Fruit fly (Drosophila melanogaster) S2 (cell line): ENCODE measurements around the gene Muc11A.
"Not testable (repeated sequence)": the region's sequence is repeated elsewhere in the genome, so short reads cannot be mapped to it uniquely, and the experiment has no call there.

Source experiments
- CG8478 ChIP-seq: fragments of >200 bp; optimal IDR thresholded peaks from 2 replicates; lab custom pipeline; 2018
- CTCF ChIP-seq, 2 experiments: fragments of >200 bp; optimal IDR thresholded peaks; 2 replicates each; lab custom pipeline; 2018

Muc11A gene

dm6 chrX:12035207-12035606, 24.4 kb upstream of the Muc11A start:
- TF ChIP-seq CTCF (optimal IDR thresholded peaks at IDR 0.05; lab: Kevin White, UChicago) (peak in 1 of 2 experiments; percentile 33), CG8478 (lab: Kevin White, UChicago) (no peak)

DNA sequence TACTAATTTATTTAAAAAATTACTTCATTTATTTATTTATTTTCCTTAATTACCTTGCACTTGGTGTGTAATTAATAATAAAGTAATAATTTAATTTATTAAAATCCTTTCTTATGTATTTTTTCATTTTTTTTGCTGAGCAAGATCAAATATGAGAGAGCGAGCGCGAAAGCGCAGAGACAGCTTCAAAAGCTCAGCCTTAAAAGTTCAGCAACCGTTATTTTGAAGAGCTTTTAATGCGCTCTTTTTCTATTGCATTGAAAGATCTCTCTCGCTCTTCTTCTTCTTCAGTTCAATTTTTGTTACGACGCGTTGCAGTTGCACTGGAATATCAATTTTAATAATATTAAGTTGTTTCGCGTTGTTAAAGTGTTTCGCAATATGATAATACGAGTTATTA, 16.2 kb upstream of the Muc11A start, which contains the start of gene Ten-a:
Gene Ten-a, plus strand, starts transcription at position 301 of the 400 bp plus-strand sequence.
- TF ChIP-seq CG8478 (lab: Kevin White, UChicago): no peak
- TF ChIP-seq CTCF (optimal IDR thresholded peaks at IDR 0.05; lab: Kevin White, UChicago): no peak

DNA sequence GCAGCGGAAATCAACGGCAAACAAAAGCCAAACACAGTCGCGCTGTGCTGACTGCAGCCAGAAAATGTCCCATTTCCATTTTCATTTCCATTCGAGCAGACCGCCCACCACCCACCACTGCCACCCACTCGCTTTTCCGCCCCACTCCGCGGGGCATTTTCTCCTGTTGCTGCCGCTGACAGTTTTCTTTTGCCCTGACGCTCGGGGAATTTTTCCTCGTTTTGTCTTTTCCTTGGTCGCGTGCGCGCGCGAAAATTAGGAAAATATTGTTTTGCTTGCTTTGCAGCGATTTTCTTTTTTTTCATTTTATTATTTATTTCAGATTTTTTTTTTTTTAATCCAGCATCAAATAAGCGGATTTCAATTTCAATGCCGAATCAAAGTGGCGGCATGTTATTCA, 9.3 kb upstream of the Muc11A start:
- TF ChIP-seq CTCF (optimal IDR thresholded peaks at IDR 0.05; lab: Kevin White, UChicago): no peak
- no peak for TF ChIP-seq CG8478 (lab: Kevin White, UChicago)

- TF ChIP-seq CTCF (optimal IDR thresholded peaks at IDR 0.05; lab: Kevin White, UChicago) (no peak), CG8478 (lab: Kevin White, UChicago) (no peak)
These were observed 3.1 kb upstream of the Muc11A start, which contains the start of gene Uch-L5R for dm6 chrX:12056535-12056934. TSS of gene Uch-L5R (minus strand) at chrX:12056635.

dm6 chrX:12070137-12070536, 10.5 kb downstream of the Muc11A start, which contains the start of gene CG34323:
TSS of gene CG34323 (plus strand) at chrX:12070437.
- no peak for TF ChIP-seq CTCF (optimal IDR thresholded peaks at IDR 0.05; lab: Kevin White, UChicago)
- no peak for TF ChIP-seq CG8478 (lab: Kevin White, UChicago)

dm6 chrX:12072718-12073117, 13.1 kb downstream of the Muc11A start, which contains the start of gene moon:
TSS of gene moon (minus strand) at chrX:12072818.
- TF ChIP-seq CTCF (optimal IDR thresholded peaks at IDR 0.05; lab: Kevin White, UChicago) (no peak), CG8478 (lab: Kevin White, UChicago) (no peak)

dm6 chrX:12073637-12074036, 14.0 kb downstream of the Muc11A start:
- TF ChIP-seq CTCF (optimal IDR thresholded peaks at IDR 0.05; lab: Kevin White, UChicago) (no peak), CG8478 (lab: Kevin White, UChicago) (no peak)

- TF ChIP-seq CTCF (optimal IDR thresholded peaks at IDR 0.05; lab: Kevin White, UChicago) (no peak), CG8478 (lab: Kevin White, UChicago) (no peak)
These were observed 16.0 kb downstream of the Muc11A start for dm6 chrX:12075569-12075968.

DNA sequence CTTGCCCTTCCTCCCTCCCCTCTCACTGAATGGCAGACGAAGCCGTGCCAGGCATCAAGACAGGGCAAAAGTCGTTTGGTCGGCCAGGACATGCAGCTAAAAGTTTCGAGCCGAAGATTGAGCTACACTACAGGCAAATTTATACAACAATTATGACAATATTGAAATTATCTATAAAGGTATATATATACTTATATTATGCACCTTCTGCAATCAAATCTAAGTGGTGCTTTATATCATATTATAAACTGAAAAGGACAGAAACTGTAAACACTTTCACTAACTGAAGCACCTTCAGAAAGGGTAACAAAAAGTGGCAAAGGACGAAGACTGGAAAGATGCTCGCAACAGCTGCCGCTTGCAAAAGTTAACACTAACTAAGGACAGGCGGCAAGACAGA, 16.6 kb downstream of the Muc11A start:
- TF ChIP-seq CTCF (optimal IDR thresholded peaks at IDR 0.05; lab: Kevin White, UChicago): no peak
- no peak for TF ChIP-seq CG8478 (lab: Kevin White, UChicago)

- TF ChIP-seq CTCF (optimal IDR thresholded peaks at IDR 0.05; lab: Kevin White, UChicago) (no peak), CG8478 (lab: Kevin White, UChicago) (no peak)
These were observed 22.6 kb downstream of the Muc11A start for dm6 chrX:12082244-12082643.

DNA sequence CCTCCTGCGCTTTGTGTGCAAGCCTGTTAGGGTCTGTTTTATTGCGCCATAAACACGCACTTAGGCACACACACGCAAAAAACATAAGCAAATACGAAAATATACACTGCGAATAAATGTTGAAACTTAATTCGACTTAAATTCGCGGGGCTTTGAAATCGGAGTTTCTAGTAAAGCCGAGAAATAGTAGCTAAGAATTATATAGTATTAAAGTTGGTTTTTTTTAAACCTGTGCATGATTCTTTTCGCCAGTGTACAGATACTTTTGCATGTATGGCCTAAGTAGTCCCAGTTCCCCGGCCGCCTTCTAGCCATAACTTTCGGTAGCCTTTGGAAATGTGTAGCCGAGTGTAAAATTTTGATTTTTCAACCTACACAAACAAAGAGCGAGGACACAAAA, 24.8 kb downstream of the Muc11A start:
- TF ChIP-seq CG8478 (lab: Kevin White, UChicago) (no peak), CTCF (optimal IDR thresholded peaks at IDR 0.05; lab: Kevin White, UChicago) (no peak)

- TF ChIP-seq CTCF (optimal IDR thresholded peaks at IDR 0.05; lab: Kevin White, UChicago) (no peak), CG8478 (lab: Kevin White, UChicago) (no peak)
These were observed 26.1 kb downstream of the Muc11A start for dm6 chrX:12085694-12086093.

DNA sequence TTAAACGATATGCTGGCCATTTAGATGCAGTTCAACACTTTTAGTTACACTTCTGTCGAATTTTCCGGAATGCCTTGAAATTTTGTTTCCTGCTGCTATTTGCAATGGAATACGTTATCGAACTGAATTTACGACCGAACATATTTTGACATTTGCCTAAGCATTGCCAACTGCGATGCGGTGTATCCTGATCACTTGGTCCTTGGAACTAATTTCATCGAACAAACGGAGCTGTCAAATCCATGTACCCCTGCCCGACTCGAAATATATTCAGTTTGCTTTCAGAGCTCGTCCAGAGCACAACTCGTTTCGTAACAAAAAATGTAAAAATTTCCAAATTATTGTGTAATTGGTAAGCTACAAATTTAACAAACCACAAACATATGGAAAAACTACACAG, 27.3 kb downstream of the Muc11A start, which contains the start of gene CG15734:
Gene CG15734, minus strand, starts transcription at position 101 of the 400 bp plus-strand sequence.
- not testable (repeated sequence) for TF ChIP-seq CG8478 (lab: Kevin White, UChicago); CTCF (optimal IDR thresholded peaks at IDR 0.05; lab: Kevin White, UChicago)

DNA sequence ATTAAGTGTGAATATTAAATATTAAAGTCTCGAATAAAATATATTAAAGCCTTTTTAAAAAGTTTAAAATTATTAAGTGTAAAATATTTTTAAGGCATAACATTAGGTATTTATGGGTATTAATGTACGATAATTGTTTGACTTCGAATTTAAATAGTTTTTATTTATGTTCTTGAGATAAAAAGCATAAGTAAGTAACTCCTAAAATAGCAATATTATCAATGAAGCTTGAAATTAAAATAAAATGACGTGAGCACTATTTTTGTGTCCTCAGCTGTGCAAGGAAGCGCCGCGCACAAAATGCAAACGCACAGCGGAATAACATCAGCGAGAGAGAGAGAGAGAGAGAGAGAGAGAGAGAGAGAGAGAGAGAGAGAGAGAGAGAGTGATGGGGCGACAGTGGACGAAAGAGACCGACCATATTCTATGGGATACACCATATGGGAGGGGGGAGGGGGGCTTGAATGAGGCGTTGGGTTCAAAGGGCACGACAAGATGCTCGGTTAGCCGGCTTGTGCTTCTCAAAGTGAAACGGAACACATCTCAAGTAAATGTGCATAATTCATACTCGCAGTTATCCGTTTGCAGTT, 30.7 kb downstream of the Muc11A start:
- TF ChIP-seq CTCF (optimal IDR thresholded peaks at IDR 0.05; lab: Kevin White, UChicago): no peak
- no peak for TF ChIP-seq CG8478 (lab: Kevin White, UChicago)

DNA sequence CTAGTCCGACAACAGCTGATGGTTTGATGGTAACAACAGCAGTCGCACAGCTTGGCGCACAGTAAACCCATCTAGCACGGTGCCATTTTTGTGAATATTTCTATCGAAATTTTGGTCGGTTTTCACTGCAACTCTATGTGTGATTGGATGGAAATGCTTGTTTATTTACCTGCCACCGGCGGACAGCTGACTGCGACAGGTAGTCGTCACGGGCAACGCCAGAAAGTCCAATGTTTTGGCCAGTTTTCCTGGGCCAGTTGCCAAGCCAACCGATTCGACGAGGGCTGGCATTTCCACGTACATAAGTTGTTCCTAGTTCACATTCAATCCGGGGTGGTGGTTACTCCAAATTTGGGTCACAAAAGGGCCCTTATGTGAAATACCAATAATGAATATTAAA, 44.1 kb downstream of the Muc11A start, which contains the start of gene CG11356:
Gene CG11356, minus strand, starts transcription at position 101 of the 400 bp plus-strand sequence.
- TF ChIP-seq CG8478 (lab: Kevin White, UChicago): no peak
- TF ChIP-seq CTCF (optimal IDR thresholded peaks at IDR 0.05; lab: Kevin White, UChicago): no peak

dm6 chrX:12104219-12104618, 44.6 kb downstream of the Muc11A start:
- TF ChIP-seq CG8478 (lab: Kevin White, UChicago) (no peak), CTCF (optimal IDR thresholded peaks at IDR 0.05; lab: Kevin White, UChicago) (peak in 1 of 2 experiments; percentile 54)
